Fruit fly (Drosophila melanogaster) whole organism, embryonic: ENCODE data around the gene CG6610.
A peak's percentile ranks its signal among the peaks of the same experiment; 100 is the strongest.

Experiments used
- Atf3 ChIP-seq: fragments of 200-800 bp; sonication (Bioruptor generic); optimal IDR thresholded peaks from 3 replicates; lab custom pipeline; 2016; ENCODE audit warnings: missing biosample characterization, missing genetic modification characterization
- Atf6 ChIP-seq: fragments of 200-800 bp; sonication (Bioruptor generic); IDR thresholded peaks from 2 replicates; pipeline ENCODE4 v1.3.6; 2022; ENCODE audit warnings: missing biosample characterization, missing genetic modification characterization
- Awh ChIP-seq: fragments of 200-800 bp; sonication (Bioruptor generic); IDR thresholded peaks from 2 replicates; pipeline ENCODE4, ENCODE4 v1.3.6; 2022; ENCODE audit warnings: missing biosample characterization, missing genetic modification characterization
- Blimp-1 ChIP-seq: fragments of 200-800 bp; sonication (Bioruptor generic); optimal IDR thresholded peaks from 3 replicates; lab custom pipeline; 2018; ENCODE audit warnings: missing biosample characterization, missing genetic modification characterization, mild to moderate bottlenecking, moderate library complexity, missing genetic modification reagents
- BtbVII ChIP-seq: fragments of 200-800 bp; sonication (Bioruptor generic); optimal IDR thresholded peaks from 3 replicates; lab custom pipeline; 2017; ENCODE audit warnings: missing biosample characterization, mild to moderate bottlenecking, missing genetic modification characterization
- C15 ChIP-seq: fragments of 200-800 bp; sonication (Bioruptor generic); IDR thresholded peaks from 3 replicates; pipeline ENCODE4 v1.3.6; 2022; ENCODE audit warnings: missing biosample characterization, missing genetic modification characterization
- CG10366 ChIP-seq: fragments of 200-800 bp; sonication (Bioruptor generic); IDR thresholded peaks from 2 replicates; pipeline ENCODE4 v1.3.6; 2022; ENCODE audit warnings: missing biosample characterization, missing genetic modification characterization
- CG10543 ChIP-seq: fragments of 200-800 bp; sonication (Bioruptor generic); optimal IDR thresholded peaks from 3 replicates; lab custom pipeline; 2017; ENCODE audit warnings: missing biosample characterization, mild to moderate bottlenecking, missing genetic modification characterization, moderate library complexity
- CG11085 ChIP-seq: fragments of 200-800 bp; sonication (Bioruptor generic); IDR thresholded peaks from 2 replicates; pipeline ENCODE4 v1.3.6; 2022; ENCODE audit warnings: missing biosample characterization, missing genetic modification characterization
- CG12236 ChIP-seq: fragments of 200-800 bp; sonication (Bioruptor generic); optimal IDR thresholded peaks from 2 replicates; lab custom pipeline; 2016; ENCODE audit warnings: missing biosample characterization, missing genetic modification characterization
- CG14710 ChIP-seq: fragments of 200-800 bp; sonication (Bioruptor generic); optimal IDR thresholded peaks from 3 replicates; lab custom pipeline; 2019; ENCODE audit warnings: missing biosample characterization, mild to moderate bottlenecking, missing genetic modification characterization, moderate library complexity
- CG14965 ChIP-seq: fragments of 200-800 bp; sonication (Bioruptor generic); optimal IDR thresholded peaks from 2 replicates; lab custom pipeline; 2016; ENCODE audit warnings: missing biosample characterization, missing genetic modification characterization, borderline replicate concordance
- CG15514 ChIP-seq: fragments of 200-800 bp; sonication (Bioruptor generic); optimal IDR thresholded peaks from 3 replicates; lab custom pipeline; 2017; ENCODE audit warnings: missing biosample characterization, missing genetic modification characterization, mild to moderate bottlenecking, moderate library complexity, missing genetic modification reagents
- CG1647 ChIP-seq: fragments of 200-800 bp; sonication (Bioruptor generic); optimal IDR thresholded peaks from 3 replicates; lab custom pipeline; 2016; ENCODE audit warnings: missing biosample characterization, missing genetic modification characterization
- CG18262 ChIP-seq: fragments of 200-800 bp; optimal IDR thresholded peaks from 3 replicates; lab custom pipeline; 2019; ENCODE audit warnings: missing biosample characterization, mild to moderate bottlenecking, missing genetic modification characterization, moderate library complexity
- CG2116 ChIP-seq: fragments of 200-800 bp; sonication (Bioruptor generic); optimal IDR thresholded peaks from 3 replicates; lab custom pipeline; 2018; ENCODE audit warnings: missing biosample characterization, mild to moderate bottlenecking, missing genetic modification characterization
- CG2889 ChIP-seq: fragments of 200-800 bp; sonication (Bioruptor generic); IDR thresholded peaks from 3 replicates; pipeline ENCODE4 v1.3.6; 2022; ENCODE audit warnings: missing biosample characterization, missing genetic modification characterization
- CG3407 ChIP-seq: fragments of 200-800 bp; sonication (Bioruptor generic); optimal IDR thresholded peaks from 2 replicates; lab custom pipeline; 2018; ENCODE audit warnings: missing biosample characterization, mild to moderate bottlenecking, missing genetic modification characterization
- CG34224 ChIP-seq: fragments of 200-800 bp; sonication (Bioruptor generic); IDR thresholded peaks from 3 replicates; pipeline ENCODE4 v1.3.6; 2022; ENCODE audit warnings: missing biosample characterization, missing genetic modification characterization; ENCODE audit not compliant: partially characterized antibody
- CG43689 ChIP-seq: fragments of 200-800 bp; sonication (Bioruptor generic); IDR thresholded peaks from 2 replicates; pipeline ENCODE4 v1.3.6; 2022; ENCODE audit warnings: missing biosample characterization, missing genetic modification characterization
- CG7839 ChIP-seq: fragments of 200-800 bp; sonication (Bioruptor generic); optimal IDR thresholded peaks from 3 replicates; lab custom pipeline; 2018; ENCODE audit warnings: missing biosample characterization, mild to moderate bottlenecking, missing genetic modification characterization, moderate library complexity
- CG8359 ChIP-seq: fragments of 200-800 bp; sonication (Bioruptor generic); optimal IDR thresholded peaks from 2 replicates; lab custom pipeline; 2017; ENCODE audit warnings: missing biosample characterization, mild to moderate bottlenecking, missing genetic modification characterization, borderline replicate concordance
- CG8944 ChIP-seq: fragments of 200-800 bp; sonication (Bioruptor generic); optimal IDR thresholded peaks from 3 replicates; lab custom pipeline; 2016; ENCODE audit warnings: missing biosample characterization, missing genetic modification characterization
- D ChIP-seq, 2 experiments: fragments of 200-800 bp in 1 of 2; fragments of >200 bp in 1 of 2; sonication (Bioruptor generic) in 1 of 2; optimal IDR thresholded peaks; 2 replicates in 1 of 2; 3 replicates in 1 of 2; lab custom pipeline; 2017; ENCODE audit warnings: mild to moderate bottlenecking in 1 of 2, missing biosample characterization in 1 of 2, missing genetic modification characterization in 1 of 2, missing genetic modification reagents in 1 of 2
- Dref ChIP-seq: fragments of 200-800 bp; sonication (Bioruptor generic); IDR thresholded peaks from 2 replicates; pipeline ENCODE4 v1.3.6; 2022; ENCODE audit warnings: missing biosample characterization, missing genetic modification characterization
- Drgx ChIP-seq: fragments of 200-800 bp; sonication (Bioruptor generic); IDR thresholded peaks from 2 replicates; pipeline ENCODE4 v1.3.6; 2022; ENCODE audit warnings: missing biosample characterization, missing genetic modification characterization
- ERR ChIP-seq: fragments of 200-800 bp; sonication (Bioruptor generic); optimal IDR thresholded peaks from 2 replicates; lab custom pipeline; 2016; ENCODE audit warnings: missing biosample characterization, missing genetic modification characterization
- HHEX ChIP-seq: fragments of 200-800 bp; sonication (Bioruptor generic); optimal IDR thresholded peaks from 3 replicates; lab custom pipeline; 2017; ENCODE audit warnings: missing biosample characterization, mild to moderate bottlenecking, missing genetic modification characterization, missing genetic modification reagents
- Med ChIP-seq: fragments of 200-800 bp; sonication (Bioruptor generic); peaks from one replicate; lab custom pipeline; 2016; ENCODE audit warnings: missing biosample characterization, missing genetic modification characterization, mild to moderate bottlenecking, inconsistent platforms, moderate library complexity
- Opbp ChIP-seq: fragments of 200-800 bp; sonication (Bioruptor generic); IDR thresholded peaks from 3 replicates; pipeline ENCODE4 v1.3.6; 2022; ENCODE audit warnings: missing biosample characterization, missing genetic modification characterization; ENCODE audit not compliant: partially characterized antibody
- Ravus ChIP-seq: fragments of 200-800 bp; sonication (Bioruptor generic); IDR thresholded peaks from 2 replicates; pipeline ENCODE4 v1.3.6; 2022; ENCODE audit warnings: missing biosample characterization, missing genetic modification characterization
- Rfx ChIP-seq: fragments of 200-800 bp; sonication (Bioruptor generic); IDR thresholded peaks from 2 replicates; pipeline ENCODE4 v1.3.6; 2022; ENCODE audit warnings: missing biosample characterization, missing genetic modification characterization
- Scr ChIP-seq: fragments of 200-800 bp; sonication (Bioruptor generic); IDR thresholded peaks from 2 replicates; pipeline ENCODE4 v1.3.6; 2022; ENCODE audit warnings: missing biosample characterization, missing genetic modification characterization; ENCODE audit not compliant: partially characterized antibody
- ab ChIP-seq: fragments of 200-800 bp; sonication (Bioruptor generic); optimal IDR thresholded peaks from 2 replicates; lab custom pipeline; 2016; ENCODE audit warnings: missing biosample characterization, missing genetic modification characterization
- corto ChIP-seq: fragments of 200-800 bp; sonication (Bioruptor generic); optimal IDR thresholded peaks from 2 replicates; lab custom pipeline; 2016; ENCODE audit warnings: missing biosample characterization, mild to moderate bottlenecking, missing genetic modification characterization, moderate library complexity
- emc ChIP-seq: fragments of 200-800 bp; sonication (Bioruptor generic); optimal IDR thresholded peaks from 2 replicates; lab custom pipeline; 2016; ENCODE audit warnings: missing biosample characterization, missing genetic modification characterization
- exex ChIP-seq: fragments of 200-800 bp; sonication (Bioruptor generic); optimal IDR thresholded peaks from 4 replicates; lab custom pipeline; 2018; ENCODE audit warnings: missing biosample characterization, mild to moderate bottlenecking, missing genetic modification characterization, moderate library complexity
- ftz-f1 ChIP-seq: fragments of 200-800 bp; sonication (Bioruptor generic); optimal IDR thresholded peaks from 2 replicates; lab custom pipeline; 2016; ENCODE audit warnings: missing biosample characterization, missing genetic modification characterization
- hkb ChIP-seq, 2 experiments: fragments of 200-800 bp in 1 of 2; fragments of >200 bp in 1 of 2; sonication (Bioruptor generic) in 1 of 2; IDR thresholded peaks in 1 of 2; optimal IDR thresholded peaks in 1 of 2; 2 replicates each; pipeline versions ENCODE4 v1.3.6 to Lab custom; 2017 to 2022; ENCODE audit warnings: missing biosample characterization in 1 of 2, missing genetic modification characterization in 1 of 2
- phol ChIP-seq: fragments of 200-800 bp; sonication (Bioruptor generic); optimal IDR thresholded peaks from 3 replicates; lab custom pipeline; 2018; ENCODE audit warnings: missing biosample characterization, mild to moderate bottlenecking, missing genetic modification characterization, moderate library complexity
- pros ChIP-seq: fragments of 200-800 bp; sonication (Bioruptor generic); optimal IDR thresholded peaks from 3 replicates; lab custom pipeline; 2019; ENCODE audit warnings: missing biosample characterization, mild to moderate bottlenecking, missing genetic modification characterization, moderate library complexity
- row ChIP-seq: fragments of 200-800 bp; sonication (Bioruptor generic); IDR thresholded peaks from 3 replicates; pipeline ENCODE4 v1.3.6; 2022; ENCODE audit warnings: missing biosample characterization, missing genetic modification characterization
- slbo ChIP-seq: fragments of 200-800 bp; sonication (Bioruptor generic); IDR thresholded peaks from 2 replicates; pipeline ENCODE4 v1.3.6; 2022; ENCODE audit warnings: missing biosample characterization, missing genetic modification characterization
- sr ChIP-seq: fragments of 200-800 bp; sonication (Bioruptor generic); IDR thresholded peaks from 3 replicates; pipeline ENCODE4 v1.3.6; 2022; ENCODE audit warnings: missing biosample characterization, missing genetic modification characterization
- ssp ChIP-seq: fragments of 200-800 bp; sonication (Bioruptor generic); IDR thresholded peaks from 2 replicates; pipeline ENCODE4 v1.3.6; 2022; ENCODE audit warnings: missing biosample characterization, missing genetic modification characterization
- vvl ChIP-seq: fragments of 200-800 bp; sonication (Bioruptor generic); IDR thresholded peaks from 2 replicates; pipeline ENCODE4 v1.3.6; 2022; ENCODE audit warnings: missing biosample characterization, missing genetic modification characterization
- z ChIP-seq: fragments of 200-800 bp; sonication (Bioruptor generic); IDR thresholded peaks from 3 replicates; pipeline ENCODE4 v1.3.6; 2022; ENCODE audit warnings: missing biosample characterization, missing genetic modification characterization
- zfh2 ChIP-seq: fragments of 200-800 bp; sonication (Bioruptor generic); optimal IDR thresholded peaks from 2 replicates; lab custom pipeline; 2016; ENCODE audit warnings: missing biosample characterization, missing genetic modification characterization

The CG6610 gene

dm6 chr3L:6071454-6072189 lies 3.7 kb upstream of the CG6610 start, which contains the start of gene CG6602 (continued):
- TF ChIP-seq Rfx (GFP tag; lab: Robert Waterston, UW) (peak; percentile 89), slbo (GFP tag; lab: Robert Waterston, UW) (peak; percentile 83), CG3407 (GFP tag; lab: Kevin White, UChicago) (peak; percentile 41), CG43689 (GFP tag; lab: Robert Waterston, UW) (peak; percentile 5; the same call in 1 of the 2 replicates), CG8359 (GFP tag; lab: Kevin White, UChicago) (peak; percentile 51), ERR (GFP tag; lab: Kevin White, UChicago) (no peak), corto (GFP tag; lab: Kevin White, UChicago) (no peak), CG18262 (tag; lab: Kevin White, UChicago) (peak; percentile 53), Scr (GFP tag; lab: Robert Waterston, UW) (no peak), sr (GFP tag; lab: Robert Waterston, UW) (peak; percentile 77), CG15514 (GFP tag; lab: Kevin White, UChicago) (peak; percentile 82), C15 (GFP tag; lab: Robert Waterston, UW) (peak; percentile 42; the same call in 1 of the 3 replicates), CG1647 (peak; percentile 24), CG2116 (peak; percentile 46), CG2889 (GFP tag; lab: Robert Waterston, UW) (no peak), hkb (optimal IDR thresholded peaks at IDR 0.05; lab: Kevin White, UChicago) (no peak), hkb (GFP tag; IDR thresholded peaks at IDR 0.05; lab: Robert Waterston, UW) (peak; percentile 51), phol (peak; percentile 82), vvl (GFP tag; lab: Robert Waterston, UW) (peak; percentile 92), Awh (GFP tag; lab: Robert Waterston, UW) (peak; percentile 34; the same call in 1 of the 2 replicates), z (no peak), Drgx (GFP tag; lab: Robert Waterston, UW) (no peak), ssp (peak; percentile 66), Blimp-1 (peak; percentile 59), CG14965 (GFP tag; lab: Kevin White, UChicago) (no peak), exex (tag; lab: Kevin White, UChicago) (peak; percentile 42), CG14710 (tag; lab: Kevin White, UChicago) (peak; percentile 75), Ravus (GFP tag; lab: Robert Waterston, UW) (peak; percentile 18; the same call in 1 of the 2 replicates), row (0 out of 3 replicates have a peak, but pooled peaks have one; percentile 18), CG8944 (GFP tag; lab: Kevin White, UChicago) (no peak), HHEX (GFP tag; lab: Kevin White, UChicago) (peak; percentile 85), Med (GFP tag; lab: Kevin White, UChicago) (peak; percentile 92), emc (GFP tag; lab: Kevin White, UChicago) (peak; percentile 62), ab (GFP tag; lab: Kevin White, UChicago) (no peak), CG12236 (no peak), CG10543 (GFP tag; lab: Kevin White, UChicago) (peak; percentile 35), D (optimal IDR thresholded peaks at IDR 0.05; lab: Kevin White, UChicago) (no peak), D (GFP tag; optimal IDR thresholded peaks at IDR 0.05; lab: Kevin White, UChicago) (peak; percentile 67), zfh2 (GFP tag; lab: Kevin White, UChicago) (peak; percentile 38), Atf6 (GFP tag; lab: Robert Waterston, UW) (peak; percentile 17; the same call in 1 of the 2 replicates), Atf3 (GFP tag; lab: Kevin White, UChicago) (no peak), BtbVII (GFP tag; lab: Kevin White, UChicago) (peak; percentile 65), CG10366 (GFP tag; lab: Robert Waterston, UW) (peak; percentile 71), Opbp (GFP tag; lab: Robert Waterston, UW) (no peak), CG11085 (GFP tag; lab: Robert Waterston, UW) (peak; percentile 87), pros (GFP tag; lab: Kevin White, UChicago) (no peak), CG7839 (tag; lab: Kevin White, UChicago) (peak; percentile 73), CG34224 (GFP tag; lab: Robert Waterston, UW) (no peak), Dref (GFP tag; lab: Robert Waterston, UW) (no peak), ftz-f1 (GFP tag; lab: Kevin White, UChicago) (no peak)
